Fruit fly (Drosophila melanogaster) whole organism: ENCODE measurements around the gene dpr8.
"Not testable (repeated sequence)": the region's sequence is repeated elsewhere in the genome, so short reads cannot be mapped to it uniquely, and the experiment has no call there.

ENCODE experiments used
- CG8478 ChIP-seq: fragments of >200 bp; optimal IDR thresholded peaks from 2 replicates; lab custom pipeline; 2018; ENCODE audit warnings: inconsistent platforms
- Dll ChIP-seq: fragments of >200 bp; optimal IDR thresholded peaks from 2 replicates; lab custom pipeline; 2017
- EcR ChIP-seq, 2 experiments: fragments of >200 bp; optimal IDR thresholded peaks; 2 replicates each; lab custom pipeline; 2017; ENCODE audit warnings: missing biosample characterization in 2 of 2, missing genetic modification characterization in 2 of 2, missing genetic modification reagents in 2 of 2
- pan ChIP-seq: fragments of >200 bp; optimal IDR thresholded peaks from 2 replicates; lab custom pipeline; 2017
- psq ChIP-seq: fragments of >200 bp; optimal IDR thresholded peaks from 2 replicates; lab custom pipeline; 2017
- usp ChIP-seq: fragments of >200 bp; optimal IDR thresholded peaks from 2 replicates; lab custom pipeline; 2017; ENCODE audit warnings: missing biosample characterization, missing genetic modification characterization, mixed read lengths

DNA sequence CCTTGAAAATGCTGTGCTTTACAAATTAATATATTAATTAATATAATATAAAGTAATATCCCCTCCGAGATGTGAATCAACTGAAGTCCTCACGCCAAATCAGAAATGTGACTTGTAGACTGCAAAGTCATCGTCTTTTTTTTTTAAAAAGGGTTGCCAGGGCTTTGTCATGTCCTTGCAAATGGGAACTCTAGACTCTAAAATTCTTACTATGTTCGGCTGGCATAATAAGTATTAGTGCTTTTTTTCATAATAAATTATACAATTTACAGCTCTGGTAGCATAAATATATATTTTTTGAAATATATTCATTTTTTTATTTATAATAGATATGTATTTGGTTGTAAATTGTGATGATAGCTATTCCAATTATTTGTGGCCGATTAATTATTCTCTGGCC lies 6.5 kb upstream of the dpr8 start, which contains the start of gene betaNACtes2:
- TF ChIP-seq usp (GFP tag; lab: Kevin White, UChicago); CG8478 (lab: Kevin White, UChicago); EcR (GFP tag; optimal IDR thresholded peaks at IDR 0.05; lab: Kevin White, UChicago); pan (lab: Kevin White, UChicago); psq (lab: Kevin White, UChicago); Dll (lab: Kevin White, UChicago): not testable (repeated sequence)
